Worm (Caenorhabditis elegans): ENCODE data around the gene hex-2.

- TF ChIP-seq ztf-23 (GFP tag; IDR thresholded peaks at IDR 0.05) (no peak), T22C8.4 (GFP tag; IDR thresholded peaks at IDR 0.05) (no peak), ztf-29 (GFP tag; IDR thresholded peaks at IDR 0.05) (no peak), tab-1 (GFP tag; IDR thresholded peaks at IDR 0.05) (no peak), med-1 (GFP tag; optimal IDR thresholded peaks at IDR 0.05; ENCODE audit: insufficient read depth) (no peak), ref-1 (GFP tag; conservative IDR thresholded peaks at IDR 0.05) (no peak), cog-1 (tag; optimal IDR thresholded peaks at IDR 0.05) (no peak)
These were observed at the start of gene hex-2 for ce11 chrV:5653990-5654499.

Data from whole organism, midembryonic.